Fruit fly (Drosophila melanogaster): ENCODE data around the gene QIL1.

dm6 chr3L:17425132-17425713 lies 40.5 kb upstream of the QIL1 start, which contains the start of the genes Sec3 and COX7B:
- no peak for TF ChIP-seq usp (GFP tag; optimal IDR thresholded peaks at IDR 0.05)
- no peak for TF ChIP-seq lola (GFP tag; optimal IDR thresholded peaks at IDR 0.05)
- no peak for TF ChIP-seq jim (GFP tag; optimal IDR thresholded peaks at IDR 0.05)
- peak; percentile 85 for TF ChIP-seq woc (GFP tag; optimal IDR thresholded peaks at IDR 0.05)
- peak; percentile 19 for TF ChIP-seq CG32264 (GFP tag; optimal IDR thresholded peaks at IDR 0.05)

All from whole organism, wandering third instar larva.